Fruit fly (Drosophila melanogaster): ENCODE measurements around the gene CG10132.

CG10132 gene

dm6 chr2L:19497983-19498382 is 20.6 kb upstream of the CG10132 start, which contains the start of gene Top3alpha:
Top3alpha (plus strand) TSS chr2L:19498168.
- no peak for TF ChIP-seq Eip78C (GFP tag)
- TF ChIP-seq CG16779 (tag; optimal IDR thresholded peaks at IDR 0.05): no peak
- TF ChIP-seq achi (GFP tag; optimal IDR thresholded peaks at IDR 0.05): no peak
- TF ChIP-seq fkh (GFP tag; optimal IDR thresholded peaks at IDR 0.05): no peak
- no peak for TF ChIP-seq CG3919 (GFP tag; optimal IDR thresholded peaks at IDR 0.05)
- no peak for TF ChIP-seq Met (GFP tag; optimal IDR thresholded peaks at IDR 0.05)
- no peak for TF ChIP-seq Smox (GFP tag; optimal IDR thresholded peaks at IDR 0.05)
- TF ChIP-seq CG11294 (GFP tag; IDR thresholded peaks at IDR 0.05): no peak
- no peak for TF ChIP-seq CG15336 (GFP tag; IDR thresholded peaks at IDR 0.05)
- no peak for TF ChIP-seq CG3032 (tag; optimal IDR thresholded peaks at IDR 0.05)
- TF ChIP-seq CG11902 (GFP tag; optimal IDR thresholded peaks at IDR 0.05): no peak
- no peak for TF ChIP-seq CG6792 (GFP tag; optimal IDR thresholded peaks at IDR 0.05)
- no peak for TF ChIP-seq esn (GFP tag; optimal IDR thresholded peaks at IDR 0.05)
- TF ChIP-seq CG7368 (GFP tag; optimal IDR thresholded peaks at IDR 0.05): no peak
- no peak for TF ChIP-seq eg (GFP tag; IDR thresholded peaks at IDR 0.05)
- TF ChIP-seq CG6808 (GFP tag; optimal IDR thresholded peaks at IDR 0.05): no peak
- no peak for TF ChIP-seq CG9139 (GFP tag; optimal IDR thresholded peaks at IDR 0.05)
- TF ChIP-seq Blimp-1 (GFP tag; optimal IDR thresholded peaks at IDR 0.05): no peak

dm6 chr2L:19506323-19506722 is 12.3 kb upstream of the CG10132 start:
- no peak for TF ChIP-seq vri (GFP tag; optimal IDR thresholded peaks at IDR 0.05)
- TF ChIP-seq svp (GFP tag): no peak
- no peak for TF ChIP-seq eg (GFP tag; IDR thresholded peaks at IDR 0.05)
- no peak for TF ChIP-seq Hr39 (GFP tag; optimal IDR thresholded peaks at IDR 0.05)
- TF ChIP-seq CG15336 (GFP tag; IDR thresholded peaks at IDR 0.05): no peak

DNA sequence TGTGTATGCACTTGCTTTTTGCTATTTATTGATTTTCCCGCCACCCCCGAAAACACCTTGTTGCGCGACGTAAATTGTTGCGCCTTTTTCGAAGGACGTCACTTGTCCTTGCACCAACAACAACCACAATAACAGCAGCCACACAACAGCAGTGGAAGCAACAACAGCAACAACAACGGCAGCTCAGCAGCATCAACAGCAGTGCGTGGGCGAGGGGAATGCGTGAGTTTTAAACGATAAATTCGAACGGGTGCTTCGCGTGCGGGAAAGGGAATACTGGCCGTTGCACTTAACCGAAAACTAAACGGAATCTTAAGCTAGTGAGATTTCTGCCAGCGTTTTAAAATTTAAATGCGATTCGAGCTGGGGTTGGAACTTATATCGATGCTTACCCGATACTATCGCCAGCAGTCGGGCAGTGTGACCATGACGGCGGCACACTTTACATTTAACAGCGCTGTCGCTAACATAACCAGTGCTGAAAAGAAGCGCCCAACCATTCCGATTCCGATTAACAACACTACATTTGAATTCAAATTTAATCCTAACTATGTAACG is 10.2 kb upstream of the CG10132 start, which contains the start of gene cyst:
TSS of gene cyst (minus strand) at position 404 of the 558 bp plus-strand sequence.
- TF ChIP-seq CG6276 (GFP tag; optimal IDR thresholded peaks at IDR 0.05) (no peak), cyc (GFP tag; optimal IDR thresholded peaks at IDR 0.05) (peak; percentile 47), Eip78C (GFP tag) (no peak), eg (GFP tag; IDR thresholded peaks at IDR 0.05) (0 out of 3 replicates have a peak, but pooled peaks have one; percentile 37), dsx (GFP tag; optimal IDR thresholded peaks at IDR 0.05; ENCODE audit: poor library complexity, severe bottlenecking) (no peak), esn (GFP tag; optimal IDR thresholded peaks at IDR 0.05) (peak; percentile 43), fkh (GFP tag; optimal IDR thresholded peaks at IDR 0.05) (no peak), CG6163 (GFP tag; IDR thresholded peaks at IDR 0.05) (no peak), spab (GFP tag; optimal IDR thresholded peaks at IDR 0.05) (no peak), Sox14 (GFP tag; optimal IDR thresholded peaks at IDR 0.05) (peak; percentile 36), Hr39 (GFP tag; optimal IDR thresholded peaks at IDR 0.05) (no peak), CG4318 (GFP tag; optimal IDR thresholded peaks at IDR 0.05) (no peak), CG31627 (GFP tag; optimal IDR thresholded peaks at IDR 0.05) (peak; percentile 34), CG8319 (GFP tag; optimal IDR thresholded peaks at IDR 0.05) (no peak), Ets96B (tag; optimal IDR thresholded peaks at IDR 0.05) (no peak), Eip75B (GFP tag; optimal IDR thresholded peaks at IDR 0.05) (no peak), CG32006 (GFP tag; optimal IDR thresholded peaks at IDR 0.05) (no peak), Ets21C (GFP tag; optimal IDR thresholded peaks at IDR 0.05) (no peak), CG6808 (GFP tag; optimal IDR thresholded peaks at IDR 0.05) (no peak)

- TF ChIP-seq Sox14 (GFP tag; optimal IDR thresholded peaks at IDR 0.05) (no peak), CG7368 (GFP tag; optimal IDR thresholded peaks at IDR 0.05) (no peak), Hr39 (GFP tag; optimal IDR thresholded peaks at IDR 0.05) (no peak), CG11902 (GFP tag; optimal IDR thresholded peaks at IDR 0.05) (no peak), Blimp-1 (GFP tag; optimal IDR thresholded peaks at IDR 0.05) (no peak), CG32006 (GFP tag; optimal IDR thresholded peaks at IDR 0.05) (no peak), Smox (GFP tag; optimal IDR thresholded peaks at IDR 0.05) (no peak), Ets96B (tag; optimal IDR thresholded peaks at IDR 0.05) (no peak), pdm3 (GFP tag; optimal IDR thresholded peaks at IDR 0.05) (no peak), Ets21C (GFP tag; optimal IDR thresholded peaks at IDR 0.05) (no peak), achi (GFP tag; optimal IDR thresholded peaks at IDR 0.05) (no peak), Sox102F (GFP tag; optimal IDR thresholded peaks at IDR 0.05) (no peak), fd85E (GFP tag; optimal IDR thresholded peaks at IDR 0.05) (no peak), CG31627 (GFP tag; optimal IDR thresholded peaks at IDR 0.05) (no peak), CG9139 (GFP tag; optimal IDR thresholded peaks at IDR 0.05) (no peak), CG15336 (GFP tag; IDR thresholded peaks at IDR 0.05) (no peak), CG6276 (GFP tag; optimal IDR thresholded peaks at IDR 0.05) (no peak), acj6 (GFP tag; optimal IDR thresholded peaks at IDR 0.05) (no peak), fd59A (GFP tag; optimal IDR thresholded peaks at IDR 0.05) (no peak), CG8319 (GFP tag; optimal IDR thresholded peaks at IDR 0.05) (no peak)
Measured at dm6 chr2L:19512184-19512583, 6.4 kb upstream of the CG10132 start.
